Worm (Caenorhabditis elegans): Measurements from ENCODE around the gene mxl-3.

Gene mxl-3

DNA sequence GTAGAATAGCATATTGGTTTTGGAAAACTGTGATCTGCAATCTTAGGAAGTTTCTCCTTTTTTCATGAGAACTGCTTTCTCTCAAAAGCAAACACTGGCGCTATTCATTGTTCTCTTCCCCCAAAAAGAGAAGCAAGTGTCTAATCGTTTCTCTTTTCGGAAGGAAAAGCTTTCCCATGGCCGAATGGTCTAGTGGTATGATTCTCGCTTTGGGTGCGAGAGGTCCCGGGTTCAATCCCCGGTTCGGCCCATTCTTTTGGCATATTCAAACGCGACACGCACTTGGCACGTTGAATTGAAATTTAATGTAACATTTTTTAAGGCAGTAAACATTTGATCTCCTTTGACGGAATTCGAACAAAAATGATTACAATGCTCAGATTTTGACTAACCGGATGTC is 42.8 kb downstream of the mxl-3 start (continued):
- TF ChIP-seq nhr-27 (tag; optimal IDR thresholded peaks at IDR 0.05) = no peak
- TF ChIP-seq hlh-26 (GFP tag; conservative IDR thresholded peaks at IDR 0.05) = no peak
- TF ChIP-seq snpc-1.1 (tag; optimal IDR thresholded peaks at IDR 0.05; ENCODE audit: insufficient read depth) = no peak
- no peak for TF ChIP-seq attf-6 (GFP tag; IDR thresholded peaks at IDR 0.05)
- TF ChIP-seq nfya-1 (tag; optimal IDR thresholded peaks at IDR 0.05; ENCODE audit: borderline replicate concordance, insufficient read depth) = no peak
- peak; percentile 15 for TF ChIP-seq mxl-1 (tag; optimal IDR thresholded peaks at IDR 0.05)
- peak; percentile 39; the same call in 1 of the 2 replicates for TF ChIP-seq hmg-1.2 (GFP tag; IDR thresholded peaks at IDR 0.05)
- no peak for TF ChIP-seq Y95B8A.8 (GFP tag; IDR thresholded peaks at IDR 0.05)
- no peak for TF ChIP-seq akir-1 (GFP tag; optimal IDR thresholded peaks at IDR 0.05)
- TF ChIP-seq gei-17 (GFP tag; optimal IDR thresholded peaks at IDR 0.05) = no peak
- no peak for TF ChIP-seq let-607 (tag; optimal IDR thresholded peaks at IDR 0.05)
- TF ChIP-seq ztf-26 (tag; optimal IDR thresholded peaks at IDR 0.05) = no peak
- no peak for TF ChIP-seq mes-4 (tag; optimal IDR thresholded peaks at IDR 0.05)
- TF ChIP-seq B0336.3 (GFP tag; IDR thresholded peaks at IDR 0.05) = no peak
- no peak for TF ChIP-seq unc-130 (GFP tag; optimal IDR thresholded peaks at IDR 0.05)
- TF ChIP-seq egl-44 (GFP tag; IDR thresholded peaks at IDR 0.05) = no peak
- TF ChIP-seq hsf-1 (GFP tag; IDR thresholded peaks at IDR 0.05) = no peak
- TF ChIP-seq ets-4 (GFP tag; optimal IDR thresholded peaks at IDR 0.05) = no peak
- TF ChIP-seq cebp-2 (GFP tag; IDR thresholded peaks at IDR 0.05) = no peak
- no peak for TF ChIP-seq ccch-3 (GFP tag; optimal IDR thresholded peaks at IDR 0.05)
- no peak for TF ChIP-seq Y53F4B.3 (GFP tag; IDR thresholded peaks at IDR 0.05)
- no peak for TF ChIP-seq dpl-1 (GFP tag; optimal IDR thresholded peaks at IDR 0.05)
- TF ChIP-seq sptf-2 (GFP tag; optimal IDR thresholded peaks at IDR 0.05) = no peak
- no peak for TF ChIP-seq ceh-27 (GFP tag; optimal IDR thresholded peaks at IDR 0.05)
- TF ChIP-seq attf-5 (GFP tag; optimal IDR thresholded peaks at IDR 0.05) = no peak
- TF ChIP-seq atf-7 (tag; optimal IDR thresholded peaks at IDR 0.05) = no peak
- no peak for TF ChIP-seq Y56A3A.18 (GFP tag; IDR thresholded peaks at IDR 0.05)
- TF ChIP-seq sea-2 (GFP tag; IDR thresholded peaks at IDR 0.05) = no peak
- peak; percentile 31; the same call in 1 of the 2 replicates for TF ChIP-seq rcor-1 (GFP tag; IDR thresholded peaks at IDR 0.05)
- no peak for TF ChIP-seq lsl-1 (GFP tag; optimal IDR thresholded peaks at IDR 0.05)
- TF ChIP-seq lag-1 (GFP tag; IDR thresholded peaks at IDR 0.05) = no peak
- TF ChIP-seq ztf-22 (GFP tag; optimal IDR thresholded peaks at IDR 0.05) = no peak
- TF ChIP-seq hmg-20 (GFP tag; IDR thresholded peaks at IDR 0.05) = no peak
- TF ChIP-seq athp-1 (tag; optimal IDR thresholded peaks at IDR 0.05) = no peak
- no peak for TF ChIP-seq F39B2.1 (GFP tag; IDR thresholded peaks at IDR 0.05)
- peak; percentile 49 for TF ChIP-seq snpc-1.3 (tag; optimal IDR thresholded peaks at IDR 0.05; ENCODE audit: insufficient read depth)
- no peak for TF ChIP-seq somi-1 (GFP tag; optimal IDR thresholded peaks at IDR 0.05)
- TF ChIP-seq B0261.1 (tag; optimal IDR thresholded peaks at IDR 0.05) = peak; percentile 67
- no peak for TF ChIP-seq egl-18 (GFP tag; IDR thresholded peaks at IDR 0.05)
- peak; percentile 45 for TF ChIP-seq die-1 (tag; optimal IDR thresholded peaks at IDR 0.05)
- no peak for TF ChIP-seq xnd-1 (tag; optimal IDR thresholded peaks at IDR 0.05)
- peak; percentile 30 for TF ChIP-seq nhr-90 (tag; optimal IDR thresholded peaks at IDR 0.05)
- TF ChIP-seq cebp-1 (GFP tag; IDR thresholded peaks at IDR 0.05) = no peak
- peak; percentile 40 for TF ChIP-seq cebp-1 (tag; optimal IDR thresholded peaks at IDR 0.05)
- TF ChIP-seq ceh-40 (GFP tag; IDR thresholded peaks at IDR 0.05) = no peak
- TF ChIP-seq snpc-3.4 (tag; optimal IDR thresholded peaks at IDR 0.05) = no peak
- TF ChIP-seq rec-8 (tag; optimal IDR thresholded peaks at IDR 0.05) = peak in 1 of 2 experiments; percentile 9
- no peak for TF ChIP-seq ceh-58 (GFP tag; IDR thresholded peaks at IDR 0.05)
- TF ChIP-seq B0019.2 (GFP tag; conservative IDR thresholded peaks at IDR 0.05) = no peak

All from whole organism, young adult.